Worm (Caenorhabditis elegans) whole organism, L4/young adult: ENCODE results near the gene gen-1.

ENCODE experiments used
- W03F9.2 ChIP-seq: fragments of 150-350 bp; optimal IDR thresholded peaks from 2 replicates; lab custom pipeline; 2014; ENCODE audit warnings: missing biosample characterization, missing genetic modification characterization
- dao-5 ChIP-seq: sonication (generic microtip); optimal IDR thresholded peaks from 2 replicates; lab custom pipeline; 2016; ENCODE audit warnings: missing genotype, missing genetic modification characterization, moderate library complexity, missing compliant biosample characterization
- him-1 ChIP-seq: sonication (generic microtip); optimal IDR thresholded peaks from 2 replicates; lab custom pipeline; 2016; ENCODE audit warnings: missing genotype, missing genetic modification reagents, missing genetic modification characterization, missing compliant biosample characterization

Gene gen-1

ce11 chrIII:6268061-6268460 lies 20.1 kb upstream of the gen-1 start, which contains the start of gene srg-7:
srg-7 (minus strand) TSS chrIII:6268161.
- no peak for TF ChIP-seq him-1 (tag; lab: Kevin White, UChicago)
- TF ChIP-seq dao-5 (tag; lab: Kevin White, UChicago), result no peak
- TF ChIP-seq W03F9.2, result no peak

DNA sequence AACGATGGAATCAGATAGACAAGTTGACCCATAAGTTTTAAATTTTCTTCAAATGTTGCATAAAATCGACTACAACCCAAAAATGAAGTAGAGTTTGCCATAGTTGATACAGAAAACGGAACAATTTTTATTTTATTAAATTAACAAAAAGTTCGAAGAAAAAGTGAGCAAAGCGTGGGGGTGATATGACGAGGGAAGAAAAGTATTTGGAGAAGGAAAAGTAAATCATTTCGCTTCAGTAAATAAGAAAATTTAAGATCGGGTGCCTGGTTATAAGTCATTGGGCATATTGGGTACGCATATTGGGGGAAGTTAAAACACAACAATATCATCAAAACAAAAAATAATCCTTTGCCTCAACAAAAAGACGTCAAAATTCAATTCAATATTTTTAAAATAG lies 18.0 kb upstream of the gen-1 start, which contains the start of gene srg-6:
srg-6 (minus strand) TSS at position 101 of the 400 bp plus-strand sequence.
- TF ChIP-seq him-1 (tag; lab: Kevin White, UChicago) (no peak), dao-5 (tag; lab: Kevin White, UChicago) (no peak), W03F9.2 (no peak)

- TF ChIP-seq W03F9.2 (no peak), him-1 (tag; lab: Kevin White, UChicago) (no peak), dao-5 (tag; lab: Kevin White, UChicago) (no peak)
These were observed 16.5 kb upstream of the gen-1 start, which contains the start of gene srg-5 for ce11 chrIII:6264447-6264846. srg-5 (minus strand) TSS chrIII:6264547.

- no peak for TF ChIP-seq dao-5 (tag; lab: Kevin White, UChicago)
- TF ChIP-seq W03F9.2, result no peak
- TF ChIP-seq him-1 (tag; lab: Kevin White, UChicago), result no peak
These were observed 14.0 kb upstream of the gen-1 start, which contains the start of gene srg-4 for ce11 chrIII:6261985-6262384. srg-4 (minus strand) TSS chrIII:6262085.

ce11 chrIII:6260115-6260514 lies 12.2 kb upstream of the gen-1 start, which contains the start of gene srg-2:
srg-2 (minus strand) TSS chrIII:6260215.
- TF ChIP-seq him-1 (tag; lab: Kevin White, UChicago), result no peak
- TF ChIP-seq dao-5 (tag; lab: Kevin White, UChicago), result no peak
- TF ChIP-seq W03F9.2, result no peak

ce11 chrIII:6258262-6258661 lies 10.3 kb upstream of the gen-1 start, which contains the start of gene srg-1:
srg-1 (minus strand) TSS chrIII:6258362.
- no peak for TF ChIP-seq him-1 (tag; lab: Kevin White, UChicago)
- no peak for TF ChIP-seq dao-5 (tag; lab: Kevin White, UChicago)
- no peak for TF ChIP-seq W03F9.2

DNA sequence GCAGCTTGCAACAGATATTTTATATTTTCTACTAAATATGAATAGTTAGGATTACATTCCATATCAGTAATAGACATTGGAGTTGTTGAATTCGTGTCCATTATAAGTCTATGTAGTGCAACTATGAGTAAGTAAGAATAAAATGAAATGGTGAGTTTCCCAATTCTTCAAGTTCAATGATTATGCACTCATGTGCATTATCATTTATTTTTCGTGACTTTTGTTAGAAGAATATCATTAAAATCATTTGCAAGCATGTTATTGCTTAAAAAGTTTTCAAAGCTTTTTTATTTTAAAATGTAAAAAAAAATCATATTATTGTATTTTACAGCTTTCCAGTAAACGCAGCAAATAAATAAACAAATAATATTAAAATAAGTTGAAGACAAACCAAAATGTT lies 8.7 kb upstream of the gen-1 start, which contains the start of gene srg-9:
srg-9 (minus strand) TSS at position 101 of the 400 bp plus-strand sequence.
- TF ChIP-seq him-1 (tag; lab: Kevin White, UChicago) (no peak), W03F9.2 (no peak), dao-5 (tag; lab: Kevin White, UChicago) (no peak)

DNA sequence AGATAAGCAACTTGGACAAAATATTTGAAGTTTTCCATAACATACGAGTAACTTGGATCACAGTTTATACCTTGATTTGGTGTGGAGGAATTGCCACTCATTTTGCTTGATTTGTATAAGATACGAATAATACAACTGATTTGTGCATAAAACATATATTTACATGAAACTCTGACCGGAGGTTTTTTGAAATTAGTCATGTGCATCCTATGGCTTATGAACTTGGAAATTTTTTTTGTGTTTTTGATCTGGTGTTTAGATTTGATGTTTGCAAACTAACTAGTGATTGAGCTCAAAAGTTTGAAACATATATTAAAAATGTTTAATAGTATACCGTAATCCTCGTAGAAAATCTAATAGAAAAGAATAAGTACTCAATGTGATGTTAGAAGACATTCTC lies 6.8 kb upstream of the gen-1 start, which contains the start of gene srg-8:
srg-8 (minus strand) TSS at position 101 of the 400 bp plus-strand sequence.
- no peak for TF ChIP-seq W03F9.2
- TF ChIP-seq dao-5 (tag; lab: Kevin White, UChicago), result no peak
- TF ChIP-seq him-1 (tag; lab: Kevin White, UChicago), result no peak

DNA sequence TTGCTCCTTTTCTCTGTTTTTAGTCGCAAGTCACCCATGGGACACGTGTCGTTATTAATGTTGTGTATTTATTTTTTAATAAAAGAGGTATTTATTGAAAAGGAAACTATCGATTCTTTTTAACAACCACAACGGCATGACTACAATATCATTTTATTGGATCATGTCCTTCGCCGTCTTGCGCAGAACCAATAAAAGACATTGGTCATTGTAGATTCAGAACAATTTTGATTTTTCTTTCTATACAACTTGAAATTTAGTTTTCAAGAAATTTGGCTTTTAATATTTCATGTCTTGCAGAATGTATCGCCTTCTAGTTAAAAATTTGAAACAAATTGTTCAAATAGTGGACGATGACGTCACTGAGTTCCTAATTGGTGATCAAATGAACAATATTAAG lies 3.6 kb upstream of the gen-1 start, which contains the start of gene amdh-1:
amdh-1 (plus strand) TSS at position 301 of the 400 bp plus-strand sequence.
- no peak for TF ChIP-seq dao-5 (tag; lab: Kevin White, UChicago)

ce11 chrIII:6245728-6246127 lies 2.2 kb downstream of the gen-1 start, which contains the start of gene bcas-2:
bcas-2 (minus strand) TSS chrIII:6245828.
- TF ChIP-seq W03F9.2 (no peak), dao-5 (tag; lab: Kevin White, UChicago) (no peak), him-1 (tag; lab: Kevin White, UChicago) (no peak)

- TF ChIP-seq W03F9.2 (no peak), him-1 (tag; lab: Kevin White, UChicago) (no peak), dao-5 (tag; lab: Kevin White, UChicago) (no peak)
These were observed 7.4 kb downstream of the gen-1 start, which contains the start of gene T12A2.3 for ce11 chrIII:6240528-6240927. T12A2.3 (plus strand) TSS chrIII:6240828.

DNA sequence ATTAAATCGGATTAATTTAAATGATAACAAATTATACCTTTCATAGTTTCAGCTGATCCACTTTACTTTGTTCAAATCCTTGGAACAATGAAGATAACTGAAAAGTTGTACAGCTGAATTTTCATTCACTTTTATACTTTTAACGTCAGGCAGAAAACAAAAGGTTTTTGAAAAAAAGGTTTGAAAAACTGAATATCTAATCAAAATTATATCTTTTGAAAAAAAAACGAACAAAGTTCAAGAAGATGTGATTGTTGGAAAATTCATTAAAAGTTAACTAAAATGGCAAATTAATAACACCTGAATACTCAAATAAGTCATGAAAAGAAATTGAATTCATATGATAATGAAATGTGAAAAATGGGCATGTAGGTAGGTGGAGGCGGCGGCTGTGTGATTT lies 11.3 kb downstream of the gen-1 start, which contains the start of gene T12A2.21:
T12A2.21 (minus strand) TSS at position 101 of the 400 bp plus-strand sequence.
- TF ChIP-seq him-1 (tag; lab: Kevin White, UChicago) (no peak), W03F9.2 (no peak), dao-5 (tag; lab: Kevin White, UChicago) (no peak)

- TF ChIP-seq him-1 (tag; lab: Kevin White, UChicago), result no peak
- TF ChIP-seq W03F9.2, result no peak
- no peak for TF ChIP-seq dao-5 (tag; lab: Kevin White, UChicago)
These were observed 16.1 kb downstream of the gen-1 start for ce11 chrIII:6231880-6232279.

DNA sequence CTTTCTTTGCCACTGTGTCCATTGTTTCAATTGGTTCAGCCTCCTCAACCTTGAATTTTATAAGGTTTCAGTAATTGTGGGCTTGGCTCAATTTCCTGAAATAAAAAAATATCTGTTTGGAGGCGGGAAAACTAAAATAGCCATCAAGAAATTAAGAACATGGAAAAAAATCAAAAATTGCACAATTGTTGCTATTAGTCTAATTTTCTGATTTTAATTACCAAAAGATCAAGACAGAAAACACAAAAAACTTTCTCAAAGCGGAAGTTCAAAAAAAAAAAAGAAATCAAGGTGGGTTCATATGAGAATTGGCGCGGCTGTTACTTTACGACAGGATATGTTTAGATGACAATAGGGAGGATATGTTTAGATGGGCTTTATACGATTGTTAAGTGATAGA lies 17.1 kb downstream of the gen-1 start, which contains the start of gene esyt-2:
esyt-2 (minus strand) TSS at position 101 of the 400 bp plus-strand sequence.
- TF ChIP-seq W03F9.2 (no peak), dao-5 (tag; lab: Kevin White, UChicago) (no peak), him-1 (tag; lab: Kevin White, UChicago) (no peak)
